Worm (Caenorhabditis elegans) whole organism, L4 larva: Measurements from ENCODE around the gene ham-3.

Experiments used
- D1046.2 ChIP-seq: fragments of 200-800 bp; sonication (Bioruptor generic); IDR thresholded peaks from 2 replicates; pipeline ENCODE4 v1.3.6; 2022; ENCODE audit warnings: missing genetic modification characterization, missing compliant biosample characterization
- R02D3.7 ChIP-seq: fragments of 150-350 bp; sonication (generic microtip); optimal IDR thresholded peaks from 3 replicates; lab custom pipeline; 2014; ENCODE audit warnings: missing biosample characterization, missing genetic modification characterization
- Y5F2A.4 ChIP-seq: fragments of 200-800 bp; sonication (Bioruptor generic); optimal IDR thresholded peaks from 2 replicates; lab custom pipeline; 2018; ENCODE audit warnings: mild to moderate bottlenecking, missing genetic modification characterization, missing compliant biosample characterization
- aha-1 ChIP-seq: fragments of 150-350 bp; peaks from one replicate; lab custom pipeline; 2014; ENCODE audit warnings: missing biosample characterization, missing genetic modification characterization
- ama-1 ChIP-seq: fragments of 150-350 bp; optimal IDR thresholded peaks from 2 replicates; lab custom pipeline; 2014; ENCODE audit warnings: inconsistent platforms, mixed read lengths
- ceh-20 ChIP-seq: fragments of 200-800 bp; sonication (Bioruptor generic); IDR thresholded peaks from 2 replicates; pipeline ENCODE4 v1.3.6; 2022; ENCODE audit warnings: missing genetic modification reagents, missing genetic modification characterization, missing compliant biosample characterization
- ceh-62 ChIP-seq: sonication (generic microtip); optimal IDR thresholded peaks from 2 replicates; lab custom pipeline; 2017; ENCODE audit warnings: missing biosample characterization, missing genetic modification characterization
- cey-2 ChIP-seq: sonication (generic microtip); optimal IDR thresholded peaks from 3 replicates; lab custom pipeline; 2017; ENCODE audit warnings: missing genetic modification characterization, mild to moderate bottlenecking, missing compliant biosample characterization, antibody characterized with exemption, borderline replicate concordance; ENCODE audit not compliant: insufficient read depth
- ctbp-1 ChIP-seq: fragments of 200-800 bp; sonication (Bioruptor generic); IDR thresholded peaks from 2 replicates; pipeline ENCODE4 v1.3.6; 2022; ENCODE audit warnings: missing genetic modification reagents, missing genetic modification characterization, missing compliant biosample characterization
- daf-19 ChIP-seq: fragments of 200-800 bp; sonication (Bioruptor generic); conservative IDR thresholded peaks from 2 replicates; pipeline ENCODE4 v1.3.6; 2022; ENCODE audit warnings: missing genetic modification characterization, missing compliant biosample characterization
- dmd-8 ChIP-seq: fragments of 200-800 bp; sonication (Bioruptor generic); IDR thresholded peaks from 2 replicates; pipeline ENCODE4 v1.3.6; 2022; ENCODE audit warnings: missing genetic modification characterization, missing compliant biosample characterization
- dmd-9 ChIP-seq: fragments of 200-800 bp; sonication (Bioruptor generic); IDR thresholded peaks from 2 replicates; pipeline ENCODE4 v1.3.6; 2022; ENCODE audit warnings: missing genetic modification reagents, missing genetic modification characterization, missing compliant biosample characterization
- dve-1 ChIP-seq: sonication (generic microtip); optimal IDR thresholded peaks from 2 replicates; lab custom pipeline; 2017; ENCODE audit warnings: antibody characterized with exemption, mild to moderate bottlenecking, missing genetic modification characterization, missing compliant biosample characterization; ENCODE audit not compliant: insufficient read depth
- egl-43 ChIP-seq: fragments of 200-800 bp; sonication (Bioruptor generic); IDR thresholded peaks from 2 replicates; pipeline ENCODE4 v1.3.6; 2022; ENCODE audit warnings: missing genetic modification reagents, missing genetic modification characterization, missing compliant biosample characterization
- fkh-10 ChIP-seq: fragments of 150-350 bp; optimal IDR thresholded peaks from 2 replicates; lab custom pipeline; 2014; ENCODE audit warnings: missing biosample characterization, missing genetic modification reagents, missing genetic modification characterization
- hif-1 ChIP-seq, 2 experiments: sonication (generic microtip); optimal IDR thresholded peaks; 2 replicates each; lab custom pipeline; 2016 to 2017; ENCODE audit warnings: missing compliant biosample characterization in 2 of 2, missing genetic modification characterization in 2 of 2, missing genetic modification reagents in 2 of 2, missing genotype in 2 of 2, mild to moderate bottlenecking in 1 of 2
- hlh-11 ChIP-seq: fragments of 200-800 bp; sonication (Bioruptor generic); optimal IDR thresholded peaks from 2 replicates; lab custom pipeline; 2018; ENCODE audit warnings: mild to moderate bottlenecking, missing genetic modification characterization, missing compliant biosample characterization
- hlh-30 ChIP-seq: sonication (generic microtip); optimal IDR thresholded peaks from 2 replicates; lab custom pipeline; 2017; ENCODE audit warnings: antibody characterized with exemption, mild to moderate bottlenecking, missing genetic modification characterization, missing compliant biosample characterization; ENCODE audit not compliant: insufficient read depth
- hmg-1.1 ChIP-seq: fragments of 200-800 bp; sonication (Bioruptor generic); IDR thresholded peaks from 2 replicates; pipeline ENCODE4 v1.3.6; 2022; ENCODE audit warnings: missing genetic modification reagents, missing genetic modification characterization, missing compliant biosample characterization
- lin-13 ChIP-seq: fragments of 150-350 bp; optimal IDR thresholded peaks from 2 replicates; lab custom pipeline; 2014; ENCODE audit warnings: missing biosample characterization, missing genetic modification reagents, missing genetic modification characterization
- lin-29 ChIP-seq: fragments of 200-800 bp; sonication (Bioruptor generic); IDR thresholded peaks from 2 replicates; pipeline ENCODE4 v1.3.6; 2022; ENCODE audit warnings: missing genetic modification reagents, missing genetic modification characterization, missing compliant biosample characterization
- lsy-2 ChIP-seq, 2 experiments: fragments of 150-350 bp in 1 of 2; sonication (generic microtip) in 1 of 2; optimal IDR thresholded peaks; 2 replicates each; lab custom pipeline; 2014 to 2017; ENCODE audit warnings: missing biosample characterization in 2 of 2, missing genetic modification characterization in 2 of 2
- madf-5 ChIP-seq, 2 experiments: fragments of 200-800 bp; sonication (Bioruptor generic); IDR thresholded peaks; 2 replicates each; pipeline ENCODE4 v1.3.6; 2022; ENCODE audit warnings: missing compliant biosample characterization in 2 of 2, missing genetic modification characterization in 2 of 2
- madf-9 ChIP-seq: fragments of 200-800 bp; sonication (Bioruptor generic); conservative IDR thresholded peaks from 2 replicates; pipeline ENCODE4 v1.3.6; 2022; ENCODE audit warnings: missing genetic modification reagents, missing genetic modification characterization, missing compliant biosample characterization
- mdl-1 ChIP-seq, 2 experiments: fragments of 150-350 bp in 1 of 2; sonication (generic microtip) in 1 of 2; optimal IDR thresholded peaks; 2 replicates each; lab custom pipeline; 2014 to 2017; ENCODE audit warnings: missing biosample characterization in 2 of 2, missing genetic modification characterization in 2 of 2
- mep-1 ChIP-seq: fragments of 150-350 bp; sonication (generic microtip); optimal IDR thresholded peaks from 3 replicates; lab custom pipeline; 2014; ENCODE audit warnings: missing biosample characterization, missing genetic modification characterization
- mxl-2 ChIP-seq: fragments of 200-800 bp; sonication (Bioruptor generic); conservative IDR thresholded peaks from 2 replicates; pipeline ENCODE4 v1.3.6; 2022; ENCODE audit warnings: missing genetic modification reagents, missing genetic modification characterization, missing compliant biosample characterization
- mxl-3 ChIP-seq: fragments of 200-800 bp; sonication (Bioruptor generic); optimal IDR thresholded peaks from 2 replicates; lab custom pipeline; 2018; ENCODE audit warnings: mild to moderate bottlenecking, missing genetic modification characterization, missing compliant biosample characterization
- nhr-111 ChIP-seq: fragments of 200-800 bp; sonication (Bioruptor generic); optimal IDR thresholded peaks from 2 replicates; lab custom pipeline; 2018; ENCODE audit warnings: mild to moderate bottlenecking, missing genetic modification characterization, missing compliant biosample characterization
- nhr-41 ChIP-seq: fragments of 200-800 bp; sonication (Bioruptor generic); IDR thresholded peaks from 2 replicates; pipeline ENCODE4 v1.3.6; 2022; ENCODE audit warnings: missing genetic modification reagents, missing genetic modification characterization, missing compliant biosample characterization
- nhr-48 ChIP-seq: sonication (generic microtip); optimal IDR thresholded peaks from 2 replicates; lab custom pipeline; 2016; ENCODE audit warnings: mild to moderate bottlenecking, missing genetic modification characterization, missing compliant biosample characterization
- set-16 ChIP-seq: fragments of 200-800 bp; sonication (Bioruptor generic); IDR thresholded peaks from 2 replicates; pipeline ENCODE4 v1.3.6; 2022; ENCODE audit warnings: missing genetic modification reagents, missing genetic modification characterization, missing compliant biosample characterization
- skn-1 ChIP-seq: fragments of 150-350 bp; optimal IDR thresholded peaks from 2 replicates; lab custom pipeline; 2014; ENCODE audit warnings: missing biosample characterization, missing genetic modification characterization
- snpc-1.2 ChIP-seq: fragments of 200-800 bp; sonication (Bioruptor generic); IDR thresholded peaks from 2 replicates; pipeline ENCODE4 v1.3.6; 2022; ENCODE audit warnings: missing genetic modification reagents, missing genetic modification characterization, missing compliant biosample characterization
- spr-1 ChIP-seq: sonication (generic microtip); optimal IDR thresholded peaks from 2 replicates; lab custom pipeline; 2016; ENCODE audit warnings: mild to moderate bottlenecking, missing genetic modification characterization, missing compliant biosample characterization
- unc-130 ChIP-seq: sonication (generic microtip); optimal IDR thresholded peaks from 2 replicates; lab custom pipeline; 2016; ENCODE audit warnings: missing genetic modification reagents, missing genetic modification characterization, missing compliant biosample characterization
- unc-39 ChIP-seq: sonication (generic microtip); optimal IDR thresholded peaks from 2 replicates; lab custom pipeline; 2017; ENCODE audit warnings: missing biosample characterization, missing genetic modification characterization
- unc-62 ChIP-seq, 3 experiments: fragments of 150-350 bp in 1 of 3; sonication (generic microtip); optimal IDR thresholded peaks in 2 of 3; peaks in 1 of 3; 1 replicate in 1 of 3; 2 replicates in 2 of 3; lab custom pipeline; 2014 to 2017; ENCODE audit warnings: missing biosample characterization in 3 of 3, missing genetic modification characterization in 3 of 3, missing genetic modification reagents in 3 of 3, missing genotype in 1 of 3
- zag-1 ChIP-seq: fragments of 150-350 bp; optimal IDR thresholded peaks from 2 replicates; lab custom pipeline; 2014; ENCODE audit warnings: missing biosample characterization, missing genetic modification characterization
- zfp-3 ChIP-seq: fragments of 200-800 bp; sonication (Bioruptor generic); conservative IDR thresholded peaks from 2 replicates; pipeline ENCODE4 v1.3.6; 2022; ENCODE audit warnings: missing genetic modification reagents, missing genetic modification characterization, missing compliant biosample characterization

The ham-3 gene

DNA sequence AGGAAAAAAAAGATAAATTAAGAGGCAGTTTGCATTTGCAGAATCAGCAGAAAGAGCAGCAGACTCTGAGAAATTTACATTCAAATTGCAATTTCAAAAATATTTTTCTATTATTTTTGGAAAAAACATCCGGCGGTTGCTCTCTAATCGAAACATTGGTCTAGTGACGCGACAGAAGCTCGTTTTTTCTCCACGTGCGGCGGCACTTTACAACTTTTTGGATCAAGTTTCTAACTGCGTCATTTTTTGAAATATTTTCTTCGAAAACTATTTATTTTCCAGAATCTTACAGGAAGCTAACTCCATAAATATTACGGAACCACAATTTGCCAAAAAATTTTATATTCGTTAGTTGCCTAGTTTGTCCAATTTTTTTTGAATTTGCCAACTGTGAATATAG, 29.3 kb downstream of the ham-3 start:
- TF ChIP-seq aha-1 (tag; lab: Kevin White, UChicago) (peak; percentile 94), nhr-111 (no peak)

DNA sequence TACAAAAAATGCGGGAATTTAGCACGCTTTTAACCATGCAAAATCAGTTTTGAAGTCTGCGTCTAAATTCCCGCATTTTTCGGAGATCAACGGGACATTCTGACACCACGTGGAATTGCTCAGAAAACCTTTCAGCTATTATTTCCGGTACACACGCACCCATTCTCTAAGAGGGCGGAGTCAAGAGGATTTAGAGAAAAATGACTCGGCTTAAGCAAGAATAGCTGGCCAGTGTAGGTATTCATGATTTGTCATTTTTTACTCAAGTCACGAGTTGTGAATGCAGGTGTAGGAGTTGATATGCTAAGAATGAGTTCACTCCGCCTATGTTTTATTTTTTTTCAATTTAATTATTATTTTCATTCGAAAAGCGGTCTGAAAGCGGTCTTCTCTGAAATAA, 30.1 kb downstream of the ham-3 start:
- TF ChIP-seq hlh-30 (tag; lab: Kevin White, UChicago) = peak; percentile 36
- no peak for TF ChIP-seq ctbp-1 (GFP tag; lab: Robert Waterston, UW)
- peak; percentile 98 for TF ChIP-seq aha-1 (tag; lab: Kevin White, UChicago)
- no peak for TF ChIP-seq D1046.2 (GFP tag; lab: Robert Waterston, UW)
- TF ChIP-seq ceh-20 (GFP tag; lab: Robert Waterston, UW) = 0 out of 2 replicates have a peak, but pooled peaks have one; percentile 26
- TF ChIP-seq mxl-3 (GFP tag; lab: Kevin White, UChicago) = peak; percentile 31
- peak; percentile 75 for TF ChIP-seq nhr-48 (tag; lab: Kevin White, UChicago)
- peak in 1 of 2 experiments; percentile 21 for TF ChIP-seq lsy-2 (tag; optimal IDR thresholded peaks at IDR 0.05; lab: Kevin White, UChicago)

DNA sequence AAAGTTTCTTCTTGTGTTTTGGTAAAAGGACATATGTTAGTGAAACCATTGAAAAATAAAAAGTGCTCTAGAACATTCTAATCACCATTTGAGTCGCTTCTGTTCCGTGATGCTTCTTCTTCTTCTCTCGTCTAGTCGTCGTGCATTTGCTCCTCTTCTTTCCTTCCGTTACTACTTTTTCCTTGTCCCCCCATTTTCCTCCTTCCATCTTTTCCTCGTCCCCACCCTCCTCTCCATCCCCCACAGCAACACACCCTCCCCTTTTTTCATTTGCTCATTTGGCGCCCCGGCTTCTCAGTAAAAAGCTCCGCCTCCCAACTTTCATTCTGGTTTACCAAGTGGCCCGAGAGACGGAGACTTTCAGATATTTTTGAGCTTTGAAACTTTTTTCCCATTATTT, 31.1 kb downstream of the ham-3 start:
- TF ChIP-seq skn-1 (tag; lab: Kevin White, UChicago) = no peak
- TF ChIP-seq unc-62 (GFP tag; optimal IDR thresholded peaks at IDR 0.05 in 1 of 2; lab: Kevin White, UChicago) = no peak
- no peak for TF ChIP-seq unc-62 (tag; optimal IDR thresholded peaks at IDR 0.05; lab: Kevin White, UChicago)
- no peak for TF ChIP-seq mxl-2 (GFP tag; lab: Robert Waterston, UW)
- TF ChIP-seq aha-1 (tag; lab: Kevin White, UChicago) = peak; percentile 11
- TF ChIP-seq ctbp-1 (GFP tag; lab: Robert Waterston, UW) = peak; percentile 86
- no peak for TF ChIP-seq snpc-1.2 (GFP tag; lab: Robert Waterston, UW)
- TF ChIP-seq cey-2 (tag; lab: Kevin White, UChicago) = no peak
- peak; percentile 50; the same call in 1 of the 2 replicates for TF ChIP-seq hmg-1.1
- TF ChIP-seq daf-19 (GFP tag; lab: Robert Waterston, UW) = no peak
- no peak for TF ChIP-seq nhr-111
- TF ChIP-seq hif-1 (tag; optimal IDR thresholded peaks at IDR 0.05; lab: Kevin White, UChicago) = peak in 1 of 2 experiments; percentile 7
- peak; percentile 8 to 64 for TF ChIP-seq lsy-2 (tag; optimal IDR thresholded peaks at IDR 0.05; lab: Kevin White, UChicago)
- peak; percentile 22 for TF ChIP-seq hlh-30 (tag; lab: Kevin White, UChicago)
- TF ChIP-seq dmd-9 (GFP tag; lab: Robert Waterston, UW) = no peak
- TF ChIP-seq fkh-10 (GFP tag; lab: Kevin White, UChicago) = peak; percentile 52
- no peak for TF ChIP-seq Y5F2A.4
- no peak for TF ChIP-seq lin-13 (GFP tag; lab: Kevin White, UChicago)
- TF ChIP-seq spr-1 (tag; lab: Kevin White, UChicago) = no peak
- TF ChIP-seq nhr-48 (tag; lab: Kevin White, UChicago) = no peak
- peak; percentile 30 for TF ChIP-seq ama-1 (lab: Kevin White, UChicago)
- peak; percentile 57; the same call in 1 of the 2 replicates for TF ChIP-seq egl-43
- TF ChIP-seq unc-39 (tag; lab: Kevin White, UChicago) = no peak
- no peak for TF ChIP-seq madf-9 (GFP tag; lab: Robert Waterston, UW)
- TF ChIP-seq R02D3.7 (tag; lab: Kevin White, UChicago) = no peak
- no peak for TF ChIP-seq unc-130 (GFP tag; lab: Kevin White, UChicago)
- TF ChIP-seq hlh-11 (tag; lab: Kevin White, UChicago) = peak; percentile 32
- TF ChIP-seq ceh-62 (tag; lab: Kevin White, UChicago) = no peak
- TF ChIP-seq zfp-3 (GFP tag; lab: Robert Waterston, UW) = no peak
- no peak for TF ChIP-seq dve-1 (tag; lab: Kevin White, UChicago)
- TF ChIP-seq nhr-41 (GFP tag; lab: Robert Waterston, UW) = no peak
- TF ChIP-seq lin-29 = no peak
- TF ChIP-seq mdl-1 (tag; optimal IDR thresholded peaks at IDR 0.05; lab: Kevin White, UChicago) = peak in 1 of 2 experiments; percentile 7
- TF ChIP-seq dmd-8 (GFP tag; lab: Robert Waterston, UW) = no peak
- TF ChIP-seq madf-5 (GFP tag; IDR thresholded peaks at IDR 0.05; lab: Robert Waterston, UW) = no peak
- no peak for TF ChIP-seq zag-1 (tag; lab: Kevin White, UChicago)
- peak; percentile 42 for TF ChIP-seq mep-1 (tag; lab: Kevin White, UChicago)
- TF ChIP-seq set-16 (GFP tag; lab: Robert Waterston, UW) = peak; percentile 55
